Fruit fly (Drosophila melanogaster) whole organism, embryonic: ENCODE data around the gene sll.

Experiments
- ATbp ChIP-seq: fragments of 200-800 bp; sonication (Bioruptor generic); optimal IDR thresholded peaks from 2 replicates; lab custom pipeline; 2017; ENCODE audit warnings: missing biosample characterization, mild to moderate bottlenecking, missing genetic modification characterization, missing genetic modification reagents
- Antp ChIP-seq: fragments of 200-800 bp; sonication (Bioruptor generic); optimal IDR thresholded peaks from 3 replicates; lab custom pipeline; 2016; ENCODE audit warnings: missing biosample characterization, missing genetic modification characterization
- C15 ChIP-seq: fragments of 200-800 bp; sonication (Bioruptor generic); IDR thresholded peaks from 3 replicates; pipeline ENCODE4 v1.3.6; 2022; ENCODE audit warnings: missing biosample characterization, missing genetic modification characterization
- CG11085 ChIP-seq: fragments of 200-800 bp; sonication (Bioruptor generic); IDR thresholded peaks from 2 replicates; pipeline ENCODE4 v1.3.6; 2022; ENCODE audit warnings: missing biosample characterization, missing genetic modification characterization
- CG13424 ChIP-seq: fragments of 200-800 bp; sonication (Bioruptor generic); optimal IDR thresholded peaks from 2 replicates; lab custom pipeline; 2019; ENCODE audit warnings: missing biosample characterization, mild to moderate bottlenecking, missing genetic modification characterization, moderate library complexity
- CG13624 ChIP-seq: fragments of 200-800 bp; sonication (Bioruptor generic); optimal IDR thresholded peaks from 2 replicates; lab custom pipeline; 2016; ENCODE audit warnings: missing biosample characterization, missing genetic modification characterization
- CG15479 ChIP-seq: fragments of 200-800 bp; sonication (Bioruptor generic); optimal IDR thresholded peaks from 3 replicates; lab custom pipeline; 2019; ENCODE audit warnings: missing biosample characterization, mild to moderate bottlenecking, missing genetic modification characterization, moderate library complexity
- CG16815 ChIP-seq: fragments of 200-800 bp; sonication (Bioruptor generic); optimal IDR thresholded peaks from 3 replicates; lab custom pipeline; 2017; ENCODE audit warnings: missing biosample characterization, mild to moderate bottlenecking, missing genetic modification characterization
- CG1792 ChIP-seq: fragments of 200-800 bp; sonication (Bioruptor generic); optimal IDR thresholded peaks from 2 replicates; lab custom pipeline; 2016; ENCODE audit warnings: missing biosample characterization, missing genetic modification characterization
- CG30020 ChIP-seq: fragments of 200-800 bp; optimal IDR thresholded peaks from 2 replicates; lab custom pipeline; 2019; ENCODE audit warnings: missing biosample characterization, mild to moderate bottlenecking, missing genetic modification characterization, moderate library complexity
- CG31441 ChIP-seq: fragments of 200-800 bp; sonication (Bioruptor generic); IDR thresholded peaks from 2 replicates; pipeline ENCODE4 v1.3.6; 2022; ENCODE audit warnings: missing biosample characterization, missing genetic modification characterization
- CG3726 ChIP-seq: fragments of 200-800 bp; sonication (Bioruptor generic); IDR thresholded peaks from 3 replicates; pipeline ENCODE4, ENCODE4 v1.3.6; 2022; ENCODE audit warnings: missing biosample characterization, missing genetic modification characterization
- CG6813 ChIP-seq: fragments of 200-800 bp; sonication (Bioruptor generic); optimal IDR thresholded peaks from 2 replicates; lab custom pipeline; 2017; ENCODE audit warnings: missing biosample characterization, missing genetic modification characterization, mild to moderate bottlenecking, moderate library complexity, missing genetic modification reagents
- Dek ChIP-seq: fragments of 200-800 bp; sonication (Bioruptor generic); optimal IDR thresholded peaks from 3 replicates; lab custom pipeline; 2019; ENCODE audit warnings: missing biosample characterization, mild to moderate bottlenecking, missing genetic modification characterization, moderate library complexity
- Dll ChIP-seq: fragments of 200-800 bp; sonication (Bioruptor generic); IDR thresholded peaks from 4 replicates; pipeline ENCODE4 v1.3.6; 2022; ENCODE audit warnings: missing biosample characterization, missing genetic modification characterization; ENCODE audit not compliant: partially characterized antibody
- Doc3 ChIP-seq: fragments of 200-800 bp; sonication (Bioruptor generic); IDR thresholded peaks from 3 replicates; pipeline ENCODE4 v1.3.6; 2022; ENCODE audit warnings: missing biosample characterization, missing genetic modification characterization; ENCODE audit not compliant: partially characterized antibody
- Dp ChIP-seq: fragments of 200-800 bp; sonication (Bioruptor generic); optimal IDR thresholded peaks from 2 replicates; lab custom pipeline; 2018; ENCODE audit warnings: missing biosample characterization, mild to moderate bottlenecking, missing genetic modification characterization, moderate library complexity
- Lhr ChIP-seq: fragments of 200-800 bp; sonication (Bioruptor generic); optimal IDR thresholded peaks from 3 replicates; lab custom pipeline; 2017; ENCODE audit warnings: mild to moderate bottlenecking, missing biosample characterization, missing genetic modification reagents, missing genetic modification characterization
- MBD-R2 ChIP-seq: fragments of 200-800 bp; sonication (Bioruptor generic); IDR thresholded peaks from 2 replicates; pipeline ENCODE4 v1.3.6; 2022; ENCODE audit warnings: missing biosample characterization, missing genetic modification characterization
- MTF-1 ChIP-seq: fragments of 200-800 bp; sonication (Bioruptor generic); optimal IDR thresholded peaks from 2 replicates; lab custom pipeline; 2018; ENCODE audit warnings: missing biosample characterization, mild to moderate bottlenecking, missing genetic modification characterization, borderline replicate concordance
- Myb ChIP-seq: fragments of 200-800 bp; sonication (Bioruptor generic); optimal IDR thresholded peaks from 2 replicates; lab custom pipeline; 2016; ENCODE audit warnings: missing biosample characterization, missing genetic modification characterization
- Pdp1 ChIP-seq, 2 experiments: fragments of 200-800 bp; sonication (Bioruptor generic); optimal IDR thresholded peaks; 3 replicates each; lab custom pipeline; 2016; ENCODE audit warnings: missing biosample characterization in 2 of 2, missing genetic modification characterization in 2 of 2, mild to moderate bottlenecking in 1 of 2, moderate library complexity in 1 of 2
- Ravus ChIP-seq: fragments of 200-800 bp; sonication (Bioruptor generic); IDR thresholded peaks from 2 replicates; pipeline ENCODE4 v1.3.6; 2022; ENCODE audit warnings: missing biosample characterization, missing genetic modification characterization
- Rfx ChIP-seq: fragments of 200-800 bp; sonication (Bioruptor generic); IDR thresholded peaks from 2 replicates; pipeline ENCODE4 v1.3.6; 2022; ENCODE audit warnings: missing biosample characterization, missing genetic modification characterization
- ab ChIP-seq: fragments of 200-800 bp; sonication (Bioruptor generic); optimal IDR thresholded peaks from 2 replicates; lab custom pipeline; 2016; ENCODE audit warnings: missing biosample characterization, missing genetic modification characterization
- br ChIP-seq: fragments of >200 bp; optimal IDR thresholded peaks from 2 replicates; lab custom pipeline; 2017
- chinmo ChIP-seq: fragments of 200-800 bp; sonication (Bioruptor generic); IDR thresholded peaks from 4 replicates; pipeline ENCODE4 v1.3.6; 2022; ENCODE audit warnings: missing biosample characterization, missing genetic modification characterization; ENCODE audit not compliant: partially characterized antibody
- crc ChIP-seq: fragments of 200-800 bp; sonication (Bioruptor generic); optimal IDR thresholded peaks from 2 replicates; lab custom pipeline; 2016; ENCODE audit warnings: missing biosample characterization, missing genetic modification characterization
- dati ChIP-seq: fragments of 200-800 bp; sonication (Bioruptor generic); IDR thresholded peaks from 2 replicates; pipeline ENCODE4 v1.3.6; 2022; ENCODE audit warnings: missing biosample characterization, missing genetic modification characterization
- en ChIP-seq: fragments of 200-800 bp; sonication (Bioruptor generic); optimal IDR thresholded peaks from 2 replicates; lab custom pipeline; 2016; ENCODE audit warnings: missing biosample characterization, missing genetic modification characterization
- ham ChIP-seq: fragments of 200-800 bp; sonication (Bioruptor generic); IDR thresholded peaks from 2 replicates; pipeline ENCODE4 v1.3.6; 2022; ENCODE audit warnings: missing biosample characterization, missing genetic modification characterization
- jigr1 ChIP-seq: fragments of 200-800 bp; sonication (Bioruptor generic); IDR thresholded peaks from 3 replicates; pipeline ENCODE4 v1.3.6; 2022; ENCODE audit warnings: missing biosample characterization, missing genetic modification characterization
- kay ChIP-seq: fragments of 200-800 bp; sonication (Bioruptor generic); optimal IDR thresholded peaks from 2 replicates; lab custom pipeline; 2016; ENCODE audit warnings: missing biosample characterization, missing genetic modification characterization
- lmd ChIP-seq: fragments of 200-800 bp; sonication (Bioruptor generic); IDR thresholded peaks from 2 replicates; pipeline ENCODE4 v1.3.6; 2022; ENCODE audit warnings: missing biosample characterization, missing genetic modification characterization
- luna ChIP-seq: fragments of 200-800 bp; sonication (Bioruptor generic); optimal IDR thresholded peaks from 2 replicates; lab custom pipeline; 2016; ENCODE audit warnings: missing biosample characterization, missing genetic modification characterization
- nerfin-1 ChIP-seq: fragments of 200-800 bp; sonication (Bioruptor generic); optimal IDR thresholded peaks from 3 replicates; lab custom pipeline; 2019; ENCODE audit warnings: missing biosample characterization, mild to moderate bottlenecking, missing genetic modification characterization, moderate library complexity
- nmo ChIP-seq: fragments of 200-800 bp; sonication (Bioruptor generic); optimal IDR thresholded peaks from 2 replicates; lab custom pipeline; 2018; ENCODE audit warnings: missing biosample characterization, mild to moderate bottlenecking, missing genetic modification characterization, moderate library complexity
- odd ChIP-seq: fragments of 200-800 bp; sonication (Bioruptor generic); optimal IDR thresholded peaks from 2 replicates; lab custom pipeline; 2017; ENCODE audit warnings: missing biosample characterization, mild to moderate bottlenecking, missing genetic modification characterization
- pita ChIP-seq: fragments of 200-800 bp; sonication (Bioruptor generic); optimal IDR thresholded peaks from 2 replicates; lab custom pipeline; 2017; ENCODE audit warnings: missing biosample characterization, mild to moderate bottlenecking, missing genetic modification characterization
- prd ChIP-seq, 3 experiments: fragments of >200 bp in 2 of 3; fragments of 200-800 bp in 1 of 3; sonication (Bioruptor generic) in 1 of 3; optimal IDR thresholded peaks in 2 of 3; IDR thresholded peaks in 1 of 3; 2 replicates in 2 of 3; 3 replicates in 1 of 3; pipeline versions ENCODE4 v1.3.6 to Lab custom; 2017 to 2022; ENCODE audit warnings: missing biosample characterization in 1 of 3, missing genetic modification characterization in 1 of 3
- pros ChIP-seq: fragments of 200-800 bp; sonication (Bioruptor generic); optimal IDR thresholded peaks from 3 replicates; lab custom pipeline; 2019; ENCODE audit warnings: missing biosample characterization, mild to moderate bottlenecking, missing genetic modification characterization, moderate library complexity
- ranshi ChIP-seq: fragments of 200-800 bp; sonication (Bioruptor generic); IDR thresholded peaks from 2 replicates; pipeline ENCODE4 v1.3.6; 2022; ENCODE audit warnings: missing biosample characterization, missing genetic modification characterization
- salm ChIP-seq: fragments of 200-800 bp; sonication (Bioruptor generic); optimal IDR thresholded peaks from 2 replicates; lab custom pipeline; 2018; ENCODE audit warnings: missing biosample characterization, mild to moderate bottlenecking, missing genetic modification characterization
- so ChIP-seq: fragments of 200-800 bp; sonication (Bioruptor generic); IDR thresholded peaks from 3 replicates; pipeline ENCODE4 v1.3.6; 2022; ENCODE audit warnings: missing biosample characterization, missing genetic modification characterization
- tap ChIP-seq: fragments of 200-800 bp; optimal IDR thresholded peaks from 3 replicates; lab custom pipeline; 2019; ENCODE audit warnings: missing biosample characterization, mild to moderate bottlenecking, missing genetic modification characterization, moderate library complexity
- unc-4 ChIP-seq: fragments of 200-800 bp; sonication (Bioruptor generic); IDR thresholded peaks from 2 replicates; pipeline ENCODE4 v1.3.6; 2022; ENCODE audit warnings: missing biosample characterization, missing genetic modification characterization; ENCODE audit not compliant: partially characterized antibody
- usp ChIP-seq: fragments of >200 bp; optimal IDR thresholded peaks from 2 replicates; lab custom pipeline; 2017; ENCODE audit warnings: missing biosample characterization, missing genetic modification characterization
- wor ChIP-seq: fragments of 200-800 bp; sonication (Bioruptor generic); IDR thresholded peaks from 2 replicates; pipeline ENCODE4 v1.3.6; 2022; ENCODE audit warnings: missing biosample characterization, missing genetic modification characterization
- zfh2 ChIP-seq: fragments of 200-800 bp; sonication (Bioruptor generic); optimal IDR thresholded peaks from 2 replicates; lab custom pipeline; 2016; ENCODE audit warnings: missing biosample characterization, missing genetic modification characterization

The sll gene

DNA sequence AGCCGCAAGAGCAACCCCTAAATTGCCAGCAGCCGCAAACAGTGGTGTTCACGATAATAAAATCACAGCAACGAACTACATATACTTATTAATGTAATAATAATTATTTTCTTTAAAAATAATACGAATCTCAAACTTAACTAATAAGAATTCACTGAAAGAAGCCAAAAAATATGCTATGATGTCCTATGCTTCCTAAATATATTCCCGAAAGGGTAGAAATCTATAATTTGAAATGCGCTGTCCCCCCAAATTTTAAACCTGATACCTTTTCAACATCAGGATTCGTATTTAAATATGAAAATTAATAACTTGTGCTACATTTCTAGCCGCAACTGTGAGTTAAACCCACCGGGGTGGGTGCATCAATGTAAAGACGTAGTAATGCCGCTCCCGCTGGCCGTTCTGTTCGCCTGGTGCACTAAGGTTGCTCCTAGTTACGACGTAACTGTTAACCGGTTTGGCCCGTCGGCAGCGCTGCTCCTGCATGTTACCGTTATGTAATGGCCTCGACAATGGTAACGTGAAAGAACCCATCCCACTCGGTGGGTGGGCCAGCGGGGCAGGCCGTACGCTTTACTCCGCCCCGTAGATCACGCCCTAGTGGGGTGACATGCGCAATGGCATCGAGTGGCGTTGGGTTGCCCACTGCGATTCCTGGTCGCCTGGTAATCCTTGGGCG is 1.6 kb upstream of the sll start (continued):
- TF ChIP-seq odd (peak; percentile 83), prd (optimal IDR thresholded peaks at IDR 0.05; lab: Kevin White, UChicago) (no peak), prd (GFP tag; IDR thresholded peaks at IDR 0.05; lab: Robert Waterston, UW) (peak; percentile 87), tap (tag; lab: Kevin White, UChicago) (peak; percentile 76), ham (GFP tag; lab: Robert Waterston, UW) (no peak), en (GFP tag; lab: Kevin White, UChicago) (no peak), wor (GFP tag; lab: Robert Waterston, UW) (peak; percentile 61), CG16815 (GFP tag; lab: Kevin White, UChicago) (peak; percentile 85), Lhr (peak; percentile 9), CG13424 (tag; lab: Kevin White, UChicago) (peak; percentile 91), CG6813 (peak; percentile 88), jigr1 (GFP tag; lab: Robert Waterston, UW) (no peak), CG1792 (no peak), Pdp1 (GFP tag; optimal IDR thresholded peaks at IDR 0.05; lab: Kevin White, UChicago) (peak; percentile 50 to 93), kay (GFP tag; lab: Kevin White, UChicago) (peak; percentile 36), Doc3 (no peak), MTF-1 (GFP tag; lab: Kevin White, UChicago) (peak; percentile 57), Rfx (GFP tag; lab: Robert Waterston, UW) (peak; percentile 54), MBD-R2 (GFP tag; lab: Robert Waterston, UW) (no peak), unc-4 (GFP tag; lab: Robert Waterston, UW) (no peak), Antp (GFP tag; lab: Kevin White, UChicago) (no peak), Myb (GFP tag; lab: Kevin White, UChicago) (no peak), CG3726 (GFP tag; lab: Robert Waterston, UW) (peak; percentile 18; the same call in 1 of the 3 replicates), chinmo (GFP tag; lab: Robert Waterston, UW) (peak; percentile 68; the same call in 1 of the 4 replicates), C15 (GFP tag; lab: Robert Waterston, UW) (no peak), lmd (GFP tag; lab: Robert Waterston, UW) (peak; percentile 83), crc (GFP tag; lab: Kevin White, UChicago) (no peak), CG31441 (GFP tag; lab: Robert Waterston, UW) (peak; percentile 91), ATbp (GFP tag; lab: Kevin White, UChicago) (peak; percentile 79), CG30020 (tag; lab: Kevin White, UChicago) (peak; percentile 61), CG13624 (GFP tag; lab: Kevin White, UChicago) (peak; percentile 11), CG15479 (GFP tag; lab: Kevin White, UChicago) (no peak), luna (GFP tag; lab: Kevin White, UChicago) (no peak), ab (GFP tag; lab: Kevin White, UChicago) (peak; percentile 44), pros (GFP tag; lab: Kevin White, UChicago) (peak; percentile 99), nerfin-1 (peak; percentile 47), so (GFP tag; lab: Robert Waterston, UW) (peak; percentile 83), Dek (tag; lab: Kevin White, UChicago) (peak; percentile 69), Ravus (no peak), br (lab: Kevin White, UChicago) (no peak), usp (GFP tag; lab: Kevin White, UChicago) (no peak), Dll (peak; percentile 45; the same call in 1 of the 4 replicates), nmo (GFP tag; lab: Kevin White, UChicago) (peak; percentile 92), dati (no peak), zfh2 (GFP tag; lab: Kevin White, UChicago) (no peak), pita (GFP tag; lab: Kevin White, UChicago) (no peak), CG11085 (GFP tag; lab: Robert Waterston, UW) (0 out of 2 replicates have a peak, but pooled peaks have one; percentile 19), salm (tag; lab: Kevin White, UChicago) (peak; percentile 75), Dp (GFP tag; lab: Kevin White, UChicago) (no peak), ranshi (GFP tag; lab: Robert Waterston, UW) (peak; percentile 69)
